Fruit fly (Drosophila melanogaster) whole organism, larva: ENCODE results near the gene Gbs-70E.
A peak's percentile ranks its signal among the peaks of the same experiment; 100 is the strongest.

Experiments
- noc ChIP-seq: fragments of 200-800 bp; sonication (Bioruptor generic); optimal IDR thresholded peaks from 3 replicates; lab custom pipeline; 2019; ENCODE audit warnings: missing biosample characterization, mild to moderate bottlenecking, missing genetic modification characterization, moderate library complexity

Gene Gbs-70E

DNA sequence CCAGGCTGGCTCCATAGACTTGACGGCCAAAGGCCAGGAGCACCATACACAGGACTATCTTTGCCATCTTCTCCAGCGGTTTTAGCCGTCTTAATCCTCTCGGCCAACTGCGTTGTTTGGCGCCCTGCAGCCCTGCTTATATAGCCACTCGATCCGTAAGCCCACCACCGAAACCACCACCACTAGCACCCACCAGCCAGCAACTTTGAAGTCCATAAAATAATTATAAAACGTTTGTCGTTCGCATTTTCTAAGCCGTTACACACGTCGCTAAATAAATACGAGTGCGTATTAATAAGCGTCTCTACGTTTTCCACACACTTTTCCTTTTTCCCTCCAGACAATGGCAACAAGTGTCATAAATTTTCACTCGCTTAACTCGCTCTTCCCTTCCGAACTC lies 9.9 kb upstream of the Gbs-70E start, which contains the start of gene Lk:
Gene Lk (minus strand): TSS at position 101 of the 400 bp plus-strand sequence.
- no peak for TF ChIP-seq noc

DNA sequence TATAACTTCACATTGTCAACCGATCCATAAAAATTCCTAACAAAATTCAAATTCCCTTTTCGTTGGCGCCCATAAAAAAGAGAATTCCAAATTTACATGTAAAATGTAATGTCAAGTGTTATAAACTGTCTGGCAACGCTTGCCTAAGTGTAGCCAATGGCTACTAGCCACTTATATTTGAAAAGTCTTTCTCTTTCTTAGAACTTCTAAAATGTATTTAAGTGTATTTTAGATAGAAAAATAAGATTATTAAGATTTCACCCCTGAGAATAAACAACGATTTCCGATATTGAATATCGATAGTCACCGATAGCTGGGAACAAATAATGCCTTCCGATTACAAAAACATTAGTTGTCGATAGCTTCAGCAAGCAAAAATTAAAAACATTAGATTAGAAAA lies 8.9 kb upstream of the Gbs-70E start, which contains the start of gene CG34039:
Gene CG34039 (plus strand): TSS at position 342 of the 400 bp plus-strand sequence.
- TF ChIP-seq noc = no peak

DNA sequence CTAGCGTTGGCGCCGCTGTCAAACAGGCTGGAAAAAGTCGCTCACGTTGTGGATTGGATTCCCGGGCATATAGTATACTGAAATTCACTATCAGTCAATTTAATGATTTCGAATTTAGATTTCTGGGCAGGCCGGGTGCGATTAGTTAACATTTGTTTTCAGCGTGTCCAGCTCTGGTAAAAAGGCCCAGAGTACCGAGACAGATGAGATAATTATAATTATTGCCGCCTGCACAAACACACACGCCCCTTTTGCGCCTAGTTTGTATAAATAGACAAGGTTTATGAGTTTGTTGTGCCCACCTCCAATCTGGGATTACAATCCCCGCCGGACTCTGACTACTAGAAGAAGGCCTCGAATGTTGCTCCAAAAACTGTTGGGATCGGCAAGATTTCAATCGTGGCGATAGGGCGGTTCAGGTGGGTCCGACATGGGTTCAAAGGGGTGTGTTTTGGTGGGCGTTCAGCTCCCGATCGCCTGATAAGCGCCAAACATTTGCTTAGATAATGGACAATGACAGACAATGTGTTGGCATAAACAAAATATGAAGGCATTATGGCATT lies 8.3 kb upstream of the Gbs-70E start:
- peak; percentile 16 for TF ChIP-seq noc

DNA sequence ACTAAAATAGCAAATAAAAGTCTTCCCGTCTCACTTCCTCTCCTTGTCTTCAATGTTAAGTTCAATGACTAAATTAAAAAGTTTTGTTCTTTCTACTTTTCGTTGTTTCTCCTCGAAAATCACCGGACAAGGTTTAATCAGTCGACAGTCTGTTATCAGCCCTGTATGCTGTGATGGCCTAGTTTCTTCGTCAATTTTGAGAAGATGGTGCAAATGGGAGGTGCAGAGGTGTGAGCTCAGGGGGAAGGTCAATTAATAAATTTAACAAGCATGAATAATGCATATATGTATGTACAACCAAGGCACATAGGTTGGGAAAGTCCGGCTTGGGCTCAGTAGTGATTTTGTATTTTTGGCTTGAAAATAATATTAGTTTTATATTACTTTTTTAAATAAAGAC lies 7.2 kb upstream of the Gbs-70E start:
- TF ChIP-seq noc = peak; percentile 67

DNA sequence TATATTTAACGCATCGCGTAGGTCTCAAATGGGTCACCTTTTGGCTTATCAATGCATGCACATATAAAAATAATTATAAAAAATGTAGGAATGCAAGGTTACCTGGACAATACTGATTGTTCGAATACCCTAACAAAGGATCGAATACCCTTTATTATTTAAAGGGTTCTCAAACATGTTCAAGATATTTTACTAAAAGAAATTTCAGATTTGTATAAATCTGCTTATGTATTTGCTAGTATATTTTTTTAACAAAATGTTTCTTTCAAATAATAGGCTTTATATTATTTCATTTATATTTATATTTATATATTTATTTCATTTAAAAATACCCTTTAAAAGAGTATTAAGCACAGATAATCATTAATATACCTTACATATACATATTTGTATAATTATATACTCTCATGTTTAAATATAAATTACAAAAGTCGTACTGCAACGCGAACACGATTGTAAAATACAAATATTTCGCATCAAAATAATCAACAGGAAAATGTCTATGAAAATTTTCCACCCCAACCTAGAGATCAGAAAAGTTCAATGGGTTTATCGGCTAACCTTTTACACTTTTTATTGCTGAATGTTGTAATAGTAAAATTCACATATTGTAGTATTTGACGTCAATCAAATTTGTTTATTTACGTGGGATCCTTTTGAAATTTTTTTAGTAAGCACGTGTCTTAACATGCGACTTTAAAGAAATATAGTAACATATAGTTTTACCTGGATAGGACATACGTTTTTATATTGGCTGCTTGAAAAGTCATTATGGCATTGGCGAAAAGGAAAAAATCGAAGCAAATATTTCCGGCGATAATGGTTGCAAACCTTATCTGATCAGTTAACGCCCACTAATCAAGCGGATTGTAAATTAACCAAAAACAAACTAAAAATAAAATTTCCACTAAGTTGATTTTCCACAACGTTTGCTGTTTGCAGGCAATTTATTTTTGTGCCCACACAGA lies 6.3 kb upstream of the Gbs-70E start:
- no peak for TF ChIP-seq noc

DNA sequence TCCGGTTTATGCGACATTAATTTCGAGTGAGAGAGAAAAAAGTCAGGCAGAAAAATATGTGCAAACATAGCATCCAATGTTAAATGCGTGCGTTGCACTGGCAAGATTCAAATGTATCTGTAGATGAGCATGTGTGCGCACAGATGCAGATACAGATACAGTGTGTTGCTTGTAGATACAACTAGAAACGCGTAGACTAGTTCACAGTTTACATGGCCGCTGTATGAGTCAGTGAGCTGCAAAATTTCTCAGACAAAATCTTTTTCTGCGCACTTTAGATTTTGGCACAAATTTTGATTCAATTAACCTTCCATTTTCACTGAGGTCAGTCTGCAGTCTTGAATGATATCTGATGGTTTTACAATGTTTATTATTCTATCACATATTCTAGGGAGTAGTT lies 5.4 kb upstream of the Gbs-70E start:
- TF ChIP-seq noc = no peak

DNA sequence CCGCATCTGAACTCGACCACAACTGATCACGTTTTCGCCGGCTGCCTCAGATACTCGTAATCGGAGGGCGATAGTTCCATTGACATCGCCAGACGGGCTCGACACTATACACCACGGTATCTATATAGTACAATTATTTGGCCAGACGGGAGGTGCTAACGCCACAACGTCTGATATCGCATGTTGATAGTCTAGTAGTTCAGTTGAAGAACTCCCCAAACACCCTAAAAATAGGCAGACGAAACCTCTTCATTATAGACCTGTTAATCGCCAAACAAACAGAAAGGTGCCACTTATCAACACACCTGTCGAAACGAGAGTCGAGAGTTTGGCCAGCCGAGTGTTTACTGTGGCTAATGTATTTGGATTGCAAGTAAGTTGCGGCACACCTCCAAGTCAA lies 4.3 kb upstream of the Gbs-70E start:
- peak; percentile 28 for TF ChIP-seq noc

DNA sequence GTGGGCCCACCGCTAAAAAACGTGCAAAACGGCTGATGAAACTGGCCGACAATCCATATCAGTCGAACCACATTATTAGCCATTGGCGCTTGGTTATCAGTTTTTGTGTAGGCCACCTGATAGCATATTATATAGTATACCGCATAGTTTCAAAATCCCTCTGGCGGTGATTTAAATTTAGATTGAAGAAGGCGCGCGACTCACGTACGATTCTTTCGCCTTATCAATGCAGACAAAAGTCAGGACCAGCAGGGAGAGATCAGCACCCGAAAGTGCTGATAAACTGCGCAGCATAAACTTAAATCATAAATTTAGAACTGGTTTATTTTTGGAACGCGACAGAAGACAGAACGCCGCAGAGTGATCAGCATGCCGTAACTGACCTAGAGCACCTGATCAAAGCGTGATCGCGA lies 3.1 kb upstream of the Gbs-70E start:
- TF ChIP-seq noc = peak; percentile 84

DNA sequence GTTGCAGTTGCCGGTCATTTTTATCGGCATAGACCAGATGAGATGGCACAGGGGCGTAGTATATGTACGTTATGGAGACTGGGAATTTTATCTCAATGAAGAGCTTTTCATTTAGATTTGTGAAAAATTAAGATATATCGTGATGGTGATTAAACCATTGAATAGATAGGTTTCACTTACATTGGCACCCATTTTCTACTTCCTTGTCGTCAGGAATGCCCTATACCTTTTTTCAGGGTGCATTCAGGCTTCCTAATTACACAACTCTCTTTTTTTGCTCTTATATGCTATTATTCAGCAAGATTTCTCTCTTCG lies 2.1 kb upstream of the Gbs-70E start:
- TF ChIP-seq noc = no peak

DNA sequence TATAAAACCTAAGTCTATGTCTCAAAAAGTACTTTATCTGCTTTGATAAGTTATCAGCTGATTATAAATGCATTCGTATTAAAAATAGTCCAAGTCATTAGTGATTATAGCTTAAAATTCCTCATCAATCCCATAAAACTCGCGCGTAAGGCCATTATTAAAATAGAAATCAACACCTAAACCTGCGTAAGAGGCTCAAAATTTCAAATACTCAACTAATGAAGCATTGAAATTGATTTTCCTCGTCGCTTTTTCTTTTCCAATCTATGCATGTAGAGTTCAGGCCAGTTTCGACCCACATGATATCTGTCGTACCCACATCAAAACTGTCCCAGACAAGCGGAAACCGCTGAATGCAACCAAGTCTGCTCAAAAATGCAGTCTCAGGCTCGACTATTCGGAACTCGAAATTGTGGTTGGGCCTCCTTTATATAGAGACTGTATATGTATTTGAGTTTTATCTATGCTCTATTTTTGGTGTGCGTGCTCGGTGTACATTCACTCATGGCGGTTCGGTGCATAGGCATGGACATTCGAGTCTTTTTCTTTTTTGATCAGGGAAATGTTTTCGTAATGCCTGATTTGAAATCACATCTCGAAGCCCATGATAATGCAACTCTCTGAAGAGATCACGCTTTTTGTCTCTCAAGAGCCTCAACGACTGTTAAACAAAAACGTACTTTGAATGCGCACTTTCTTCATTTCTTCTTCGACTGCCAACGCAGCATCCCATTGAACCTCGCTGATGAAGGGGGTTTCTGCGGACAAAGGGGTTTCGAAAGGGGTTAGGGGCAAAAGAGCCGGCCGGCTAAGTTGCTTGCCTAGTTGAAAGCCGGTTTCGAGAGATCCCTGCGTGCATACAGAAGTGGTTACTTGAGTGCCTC lies 1.5 kb upstream of the Gbs-70E start:
- no peak for TF ChIP-seq noc

DNA sequence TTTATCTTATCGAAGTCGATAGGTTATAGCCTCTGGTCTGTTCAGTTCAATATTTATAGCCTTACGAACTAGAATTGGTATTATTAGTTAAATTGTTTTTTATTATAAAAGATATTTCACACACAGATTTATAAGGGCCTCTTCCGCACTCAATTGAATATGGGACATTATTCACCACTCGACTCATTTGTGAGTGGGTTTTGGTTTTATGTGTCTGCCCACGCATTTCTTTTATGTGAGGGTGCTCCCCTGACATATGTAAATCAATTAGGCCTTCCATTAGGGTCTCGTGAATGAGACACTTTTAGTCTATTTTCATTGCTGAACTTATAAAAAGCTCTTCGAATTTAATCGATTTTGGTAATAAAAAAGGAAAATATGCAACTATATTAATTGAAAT lies 846 bp upstream of the Gbs-70E start:
- TF ChIP-seq noc = no peak

DNA sequence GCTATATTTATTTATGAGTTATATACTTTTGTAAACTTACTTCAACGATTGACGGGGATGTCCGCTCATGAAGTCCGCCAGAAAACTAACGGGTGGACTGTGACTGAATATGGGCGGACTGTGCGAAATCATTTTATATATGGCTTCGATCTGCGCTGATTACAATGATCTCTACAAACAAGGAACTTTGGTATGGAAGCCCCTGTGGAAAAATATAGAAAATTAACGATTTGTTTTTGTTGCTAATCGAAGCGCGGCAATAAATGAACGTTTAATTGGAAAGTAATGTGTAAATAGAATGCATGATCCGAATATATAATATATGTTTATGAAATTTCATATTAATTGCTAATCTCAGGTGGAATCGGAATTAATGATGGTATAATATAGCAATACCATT lies 817 bp downstream of the Gbs-70E start:
- TF ChIP-seq noc = no peak

DNA sequence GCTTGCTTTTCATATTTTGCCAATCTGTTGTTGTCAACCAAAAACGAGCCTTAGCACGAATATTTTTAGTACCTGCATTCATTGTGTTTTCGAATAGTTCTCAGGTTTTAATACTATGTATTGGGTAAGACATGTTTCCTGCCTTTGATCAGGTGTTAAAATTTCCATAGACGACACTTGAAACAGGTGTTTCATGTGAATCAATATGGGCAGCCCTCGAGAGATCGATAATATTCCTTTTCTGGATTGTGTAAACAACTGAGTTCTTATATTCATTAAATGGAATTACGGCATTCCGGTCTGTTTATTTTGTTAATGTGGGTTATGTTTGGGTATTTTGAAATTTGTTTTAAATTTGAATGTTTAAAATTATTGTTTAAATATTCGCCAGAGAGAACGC lies 1.6 kb downstream of the Gbs-70E start:
- no peak for TF ChIP-seq noc

DNA sequence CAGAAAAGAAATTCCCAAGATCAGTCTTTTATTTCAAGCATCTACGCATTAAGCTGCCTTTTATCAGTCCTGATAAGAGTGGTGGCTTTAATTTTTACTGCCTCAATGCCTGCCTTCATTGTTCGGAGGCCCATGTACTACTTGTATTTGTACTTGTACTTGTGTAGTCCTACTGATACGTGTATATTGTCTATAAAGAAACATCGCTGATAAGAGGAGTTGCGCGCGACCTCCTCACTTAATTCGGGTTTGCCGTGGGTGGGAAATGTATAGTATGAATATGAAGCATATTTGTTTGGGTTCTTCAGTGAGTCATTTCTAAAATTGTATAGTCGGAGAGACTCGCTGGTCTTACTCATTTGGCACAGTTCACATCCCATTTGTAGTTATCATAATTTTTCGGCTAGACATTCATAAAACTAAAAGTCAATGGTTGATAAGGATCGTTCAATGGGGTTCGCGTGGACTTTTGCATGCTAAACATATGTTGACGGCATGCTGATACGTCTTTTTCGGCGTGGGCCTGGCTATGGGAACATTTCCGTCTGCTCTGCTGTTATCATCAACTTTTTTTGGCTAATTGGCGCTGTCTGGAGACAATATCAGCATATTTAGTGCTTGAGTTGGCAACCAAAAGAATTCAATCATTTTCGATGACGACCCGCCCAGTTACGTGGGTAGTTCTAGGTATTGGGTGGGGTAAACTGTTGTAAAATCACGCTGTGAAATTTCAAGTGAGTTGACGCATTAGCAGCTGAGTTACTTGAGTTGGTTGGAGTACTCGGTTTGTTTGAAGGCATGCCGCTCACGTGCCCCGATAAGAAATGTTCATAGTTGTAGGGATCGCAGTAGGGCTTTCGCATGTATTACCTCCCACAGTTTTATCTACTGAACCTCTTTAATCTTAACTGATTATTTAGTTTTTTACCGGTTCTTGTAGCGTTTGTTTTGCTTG lies 2.7 kb downstream of the Gbs-70E start:
- peak; percentile 75 for TF ChIP-seq noc

DNA sequence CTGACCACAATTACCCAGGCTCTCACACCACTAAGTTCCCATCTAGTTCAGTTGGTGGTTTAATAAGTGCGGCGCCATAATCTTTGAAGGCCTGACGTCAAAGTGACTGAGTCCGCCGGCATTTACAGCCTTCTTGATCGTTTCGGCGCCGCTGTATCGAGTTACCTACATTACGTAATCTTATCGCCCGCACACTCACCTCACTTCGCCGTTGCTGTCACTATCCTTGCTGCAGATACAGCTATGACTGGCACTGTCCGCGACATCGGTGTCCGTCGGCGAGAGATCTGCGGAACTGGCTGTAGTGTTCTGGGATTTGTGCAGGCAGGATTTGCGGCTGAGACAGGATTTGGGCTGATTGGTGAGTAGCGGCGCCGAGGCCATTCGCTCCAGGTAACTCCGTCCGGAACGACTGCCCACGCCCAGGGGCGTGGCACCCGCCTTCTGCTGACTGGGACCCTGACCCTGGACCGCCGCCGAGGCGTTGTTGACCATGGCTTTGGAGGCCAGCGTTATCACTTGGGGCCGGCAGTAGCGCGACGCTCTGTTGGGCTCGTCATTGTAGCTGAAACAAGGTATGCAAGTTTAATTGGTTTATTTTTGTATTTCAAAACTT lies 3.7 kb downstream of the Gbs-70E start:
- no peak for TF ChIP-seq noc
